Fruit fly (Drosophila melanogaster) whole organism, embryonic: ENCODE data around the gene Oatp33Eb.

Experiments used
- B-H1 ChIP-seq: fragments of 200-800 bp; sonication (Bioruptor generic); IDR thresholded peaks from 3 replicates; pipeline ENCODE4 v1.3.6; 2022; ENCODE audit warnings: missing biosample characterization, missing genetic modification characterization
- fd3F ChIP-seq: fragments of 200-800 bp; sonication (Bioruptor generic); optimal IDR thresholded peaks from 2 replicates; lab custom pipeline; 2018; ENCODE audit warnings: missing biosample characterization, mild to moderate bottlenecking, missing genetic modification characterization, moderate library complexity
- jigr1 ChIP-seq: fragments of 200-800 bp; sonication (Bioruptor generic); IDR thresholded peaks from 3 replicates; pipeline ENCODE4 v1.3.6; 2022; ENCODE audit warnings: missing biosample characterization, missing genetic modification characterization

DNA sequence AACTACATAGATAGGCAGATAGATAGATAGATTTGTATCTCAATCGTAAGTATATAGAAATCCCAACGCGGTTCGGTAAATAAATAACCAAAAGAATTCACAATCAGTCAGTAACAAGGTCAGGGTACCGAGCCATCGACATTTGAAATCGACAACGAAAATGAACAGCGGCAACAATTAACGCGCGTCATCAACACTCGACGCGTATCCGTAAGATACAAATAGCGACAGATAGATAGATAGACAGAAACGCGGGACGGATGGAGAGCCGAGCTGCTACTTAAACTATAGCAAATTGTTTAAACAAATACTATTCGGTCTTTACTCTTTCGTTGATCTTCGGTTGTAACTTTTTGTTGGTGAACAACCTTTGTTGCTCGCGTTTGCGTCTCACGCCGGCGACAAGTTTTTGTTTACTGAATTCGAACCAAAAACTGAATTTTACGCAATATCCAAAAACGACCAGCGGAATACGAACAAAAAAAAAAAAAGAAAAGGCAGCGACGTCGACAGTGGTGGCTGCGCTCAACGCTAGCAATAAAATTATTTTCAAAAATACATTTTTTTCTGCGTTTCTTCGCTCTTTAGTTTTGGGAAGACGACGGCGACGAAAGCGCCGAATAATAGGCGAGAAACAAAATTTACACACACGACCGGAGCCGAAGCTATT, 45.0 kb downstream of the Oatp33Eb start:
- TF ChIP-seq jigr1 (GFP tag; lab: Robert Waterston, UW) (no peak), fd3F (GFP tag; lab: Kevin White, UChicago) (no peak), B-H1 (GFP tag; lab: Robert Waterston, UW) (no peak)
